Worm (Caenorhabditis elegans): ENCODE data around the gene F57G12.1.

DNA sequence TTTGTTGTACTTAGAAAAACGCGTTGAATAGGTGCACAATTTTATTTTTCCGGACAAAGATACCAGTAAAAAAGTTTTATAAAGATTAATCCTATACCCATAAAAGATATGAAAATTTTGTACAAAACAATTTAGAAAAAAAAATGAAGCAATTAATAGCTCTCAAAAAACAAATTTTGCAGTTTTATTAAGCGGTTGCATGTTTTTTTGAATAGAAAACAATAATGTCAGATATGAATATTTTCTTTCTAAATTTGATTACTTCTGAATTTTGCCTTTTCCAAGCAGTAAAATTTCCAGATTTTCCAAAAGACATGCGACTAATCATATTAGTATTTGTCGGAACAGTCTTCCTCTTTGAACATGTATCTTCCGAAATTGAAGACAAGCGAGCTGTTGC, 45.5 kb upstream of the F57G12.1 start, which contains the start of gene C23H4.8:
- TF ChIP-seq unc-39 (tag; optimal IDR thresholded peaks at IDR 0.05) (no peak), snpc-4 (tag; optimal IDR thresholded peaks at IDR 0.05) (no peak), ZK546.5 (tag; optimal IDR thresholded peaks at IDR 0.05) (no peak), nhr-12 (tag; optimal IDR thresholded peaks at IDR 0.05) (no peak), nhr-11 (tag; optimal IDR thresholded peaks at IDR 0.05) (no peak), lin-11 (tag; optimal IDR thresholded peaks at IDR 0.05) (no peak), F13H6.1 (tag; optimal IDR thresholded peaks at IDR 0.05) (no peak), unc-55 (GFP tag; optimal IDR thresholded peaks at IDR 0.05) (no peak), lin-13 (GFP tag; optimal IDR thresholded peaks at IDR 0.05) (no peak), ama-1 (optimal IDR thresholded peaks at IDR 0.05) (no peak)
